Worm (Caenorhabditis elegans) whole organism, young adult: ENCODE measurements around the gene mrps-18A.

Source experiments
- B0336.3 ChIP-seq: fragments of 200-800 bp; sonication (Bioruptor generic); IDR thresholded peaks from 2 replicates; pipeline ENCODE4 v1.3.6; 2022; ENCODE audit warnings: missing genetic modification characterization, missing compliant biosample characterization
- C06A6.2 ChIP-seq: fragments of 200-800 bp; sonication (Bioruptor generic); conservative IDR thresholded peaks from 2 replicates; pipeline ENCODE4 v1.3.6; 2022; ENCODE audit warnings: missing genetic modification characterization, missing compliant biosample characterization
- C17E4.6 ChIP-seq: fragments of 200-800 bp; sonication (Bioruptor generic); IDR thresholded peaks from 2 replicates; pipeline ENCODE4 v1.3.6; 2022; ENCODE audit warnings: missing genetic modification reagents, missing genetic modification characterization, missing compliant biosample characterization
- D2030.7 ChIP-seq: fragments of 200-800 bp; sonication (Bioruptor generic); IDR thresholded peaks from 2 replicates; pipeline ENCODE4 v1.3.6; 2022; ENCODE audit warnings: missing genetic modification reagents, missing genetic modification characterization, missing compliant biosample characterization
- F39B2.1 ChIP-seq: fragments of 200-800 bp; sonication (Bioruptor generic); IDR thresholded peaks from 2 replicates; pipeline ENCODE4 v1.3.6; 2022; ENCODE audit warnings: missing genetic modification reagents, missing genetic modification characterization, missing compliant biosample characterization
- F49E8.2 ChIP-seq: sonication (generic microtip); optimal IDR thresholded peaks from 3 replicates; lab custom pipeline; 2017; ENCODE audit warnings: missing genetic modification characterization, mild to moderate bottlenecking, missing compliant biosample characterization, antibody characterized with exemption, moderate library complexity; ENCODE audit not compliant: insufficient read depth
- F52B5.7 ChIP-seq: sonication (generic microtip); optimal IDR thresholded peaks from 2 replicates; lab custom pipeline; 2016; ENCODE audit warnings: mild to moderate bottlenecking, missing genetic modification characterization, missing compliant biosample characterization
- F57A8.1 ChIP-seq: fragments of 200-800 bp; sonication (Bioruptor generic); optimal IDR thresholded peaks from 2 replicates; lab custom pipeline; 2018; ENCODE audit warnings: mild to moderate bottlenecking, missing genetic modification characterization, moderate library complexity, missing compliant biosample characterization
- F57C9.4 ChIP-seq: sonication (generic microtip); optimal IDR thresholded peaks from 2 replicates; lab custom pipeline; 2017; ENCODE audit warnings: mild to moderate bottlenecking, missing genetic modification characterization, missing compliant biosample characterization
- K11D2.4 ChIP-seq: fragments of 200-800 bp; sonication (Bioruptor generic); IDR thresholded peaks from 2 replicates; pipeline ENCODE4 v1.3.6; 2022; ENCODE audit warnings: missing genetic modification reagents, missing genetic modification characterization, missing compliant biosample characterization
- T07F8.4 ChIP-seq: sonication (generic microtip); optimal IDR thresholded peaks from 2 replicates; lab custom pipeline; 2016; ENCODE audit warnings: mild to moderate bottlenecking, missing genetic modification characterization, moderate library complexity, missing compliant biosample characterization
- Y53F4B.3 ChIP-seq: fragments of 200-800 bp; sonication (Bioruptor generic); IDR thresholded peaks from 2 replicates; pipeline ENCODE4 v1.3.6; 2022; ENCODE audit warnings: missing genetic modification reagents, missing genetic modification characterization, missing compliant biosample characterization
- Y53G8AR.9 ChIP-seq: fragments of 200-800 bp; sonication (Bioruptor generic); conservative IDR thresholded peaks from 2 replicates; pipeline ENCODE4 v1.3.6; 2022; ENCODE audit warnings: missing genetic modification reagents, missing genetic modification characterization, missing compliant biosample characterization
- Y56A3A.18 ChIP-seq: fragments of 200-800 bp; sonication (Bioruptor generic); IDR thresholded peaks from 2 replicates; pipeline ENCODE4 v1.3.6; 2022; ENCODE audit warnings: missing genetic modification reagents, missing genetic modification characterization, missing compliant biosample characterization
- Y67H2A.10 ChIP-seq: fragments of 200-800 bp; sonication (Bioruptor generic); conservative IDR thresholded peaks from 2 replicates; pipeline ENCODE4 v1.3.6; 2022; ENCODE audit warnings: missing genetic modification reagents, missing genetic modification characterization, missing compliant biosample characterization
- Y79H2A.3 ChIP-seq: fragments of 200-800 bp; sonication (Bioruptor generic); conservative IDR thresholded peaks from 2 replicates; pipeline ENCODE4 v1.3.6; 2022; ENCODE audit warnings: missing genetic modification reagents, missing genetic modification characterization, missing compliant biosample characterization
- ZK185.1 ChIP-seq: sonication (generic microtip); optimal IDR thresholded peaks from 2 replicates; lab custom pipeline; 2016; ENCODE audit warnings: mild to moderate bottlenecking, missing genetic modification characterization, missing compliant biosample characterization; ENCODE audit not compliant: poor library complexity, severe bottlenecking
- akir-1 ChIP-seq: fragments of 200-800 bp; sonication (Bioruptor generic); optimal IDR thresholded peaks from 2 replicates; lab custom pipeline; 2018; ENCODE audit warnings: mild to moderate bottlenecking, missing genetic modification characterization, moderate library complexity, missing compliant biosample characterization
- aptf-3 ChIP-seq: fragments of 200-800 bp; sonication (Bioruptor generic); IDR thresholded peaks from 2 replicates; pipeline ENCODE4 v1.3.6; 2022; ENCODE audit warnings: missing genetic modification characterization, missing compliant biosample characterization
- atf-7 ChIP-seq: sonication (generic microtip); optimal IDR thresholded peaks from 2 replicates; lab custom pipeline; 2017; ENCODE audit warnings: mild to moderate bottlenecking, missing genetic modification characterization, missing compliant biosample characterization
- attf-3 ChIP-seq: fragments of 200-800 bp; sonication (Bioruptor generic); conservative IDR thresholded peaks from 2 replicates; pipeline ENCODE4 v1.3.6; 2022; ENCODE audit warnings: missing genetic modification reagents, missing genetic modification characterization, missing compliant biosample characterization
- attf-5 ChIP-seq: fragments of 200-800 bp; sonication (Bioruptor generic); optimal IDR thresholded peaks from 2 replicates; lab custom pipeline; 2018; ENCODE audit warnings: mild to moderate bottlenecking, missing genetic modification characterization, missing compliant biosample characterization
- bed-1 ChIP-seq: fragments of 200-800 bp; sonication (Bioruptor generic); IDR thresholded peaks from 2 replicates; pipeline ENCODE4 v1.3.6; 2022; ENCODE audit warnings: missing genetic modification reagents, missing genetic modification characterization, missing compliant biosample characterization
- ccch-3 ChIP-seq: fragments of 200-800 bp; sonication (Bioruptor generic); optimal IDR thresholded peaks from 2 replicates; lab custom pipeline; 2018; ENCODE audit warnings: mild to moderate bottlenecking, missing genetic modification characterization, missing compliant biosample characterization
- cebp-1 ChIP-seq, 2 experiments: fragments of 200-800 bp in 1 of 2; sonication (Bioruptor generic) in 1 of 2; sonication (generic microtip) in 1 of 2; IDR thresholded peaks in 1 of 2; optimal IDR thresholded peaks in 1 of 2; 2 replicates each; pipeline versions ENCODE4 v1.3.6 to Lab custom; 2017 to 2022; ENCODE audit warnings: missing compliant biosample characterization in 2 of 2, missing genetic modification characterization in 2 of 2, mild to moderate bottlenecking in 1 of 2, missing genetic modification reagents in 1 of 2, moderate library complexity in 1 of 2
- cebp-2 ChIP-seq: fragments of 200-800 bp; sonication (Bioruptor generic); IDR thresholded peaks from 2 replicates; pipeline ENCODE4 v1.3.6; 2022; ENCODE audit warnings: missing genetic modification characterization, missing compliant biosample characterization
- chd-7 ChIP-seq: sonication (generic microtip); optimal IDR thresholded peaks from 2 replicates; lab custom pipeline; 2016; ENCODE audit warnings: mild to moderate bottlenecking, missing genetic modification characterization, moderate library complexity, missing compliant biosample characterization
- die-1 ChIP-seq: sonication (generic microtip); optimal IDR thresholded peaks from 2 replicates; lab custom pipeline; 2016; ENCODE audit warnings: missing genotype, mild to moderate bottlenecking, missing genetic modification characterization, missing compliant biosample characterization
- dox-1 ChIP-seq: fragments of 200-800 bp; sonication (Bioruptor generic); IDR thresholded peaks from 2 replicates; pipeline ENCODE4 v1.3.6; 2022; ENCODE audit warnings: missing genetic modification reagents, missing genetic modification characterization, missing compliant biosample characterization
- efl-1 ChIP-seq: fragments of 150-350 bp; optimal IDR thresholded peaks from 2 replicates; lab custom pipeline; 2014; ENCODE audit warnings: missing biosample characterization, missing genetic modification reagents, missing genetic modification characterization
- egl-44 ChIP-seq: fragments of 200-800 bp; sonication (Bioruptor generic); IDR thresholded peaks from 2 replicates; pipeline ENCODE4 v1.3.6; 2022; ENCODE audit warnings: missing genetic modification reagents, missing genetic modification characterization, missing compliant biosample characterization
- hlh-26 ChIP-seq: fragments of 200-800 bp; sonication (Bioruptor generic); conservative IDR thresholded peaks from 2 replicates; pipeline ENCODE4 v1.3.6; 2022; ENCODE audit warnings: missing genetic modification reagents, missing genetic modification characterization, missing compliant biosample characterization
- hmg-1.2 ChIP-seq: fragments of 200-800 bp; sonication (Bioruptor generic); IDR thresholded peaks from 2 replicates; pipeline ENCODE4 v1.3.6; 2022; ENCODE audit warnings: missing genetic modification reagents, missing genetic modification characterization, missing compliant biosample characterization
- hrde-1 ChIP-seq: sonication (generic microtip); optimal IDR thresholded peaks from 2 replicates; lab custom pipeline; 2016; ENCODE audit warnings: missing genetic modification characterization, mild to moderate bottlenecking, missing compliant biosample characterization, moderate library complexity, missing genotype, missing genetic modification reagents, borderline replicate concordance
- let-526 ChIP-seq: fragments of 200-800 bp; sonication (Bioruptor generic); IDR thresholded peaks from 2 replicates; pipeline ENCODE4 v1.3.6; 2022; ENCODE audit warnings: missing genetic modification reagents, missing genetic modification characterization, missing compliant biosample characterization
- lir-1 ChIP-seq: fragments of 200-800 bp; sonication (Bioruptor generic); conservative IDR thresholded peaks from 2 replicates; pipeline ENCODE4 v1.3.6; 2022; ENCODE audit warnings: missing genetic modification reagents, missing genetic modification characterization, missing compliant biosample characterization
- lsy-27 ChIP-seq: sonication (generic microtip); optimal IDR thresholded peaks from 2 replicates; lab custom pipeline; 2017; ENCODE audit warnings: missing genetic modification characterization, mild to moderate bottlenecking, missing compliant biosample characterization, antibody characterized with exemption, missing genotype, borderline replicate concordance; ENCODE audit not compliant: insufficient read depth
- mes-4 ChIP-seq: sonication (generic microtip); optimal IDR thresholded peaks from 2 replicates; lab custom pipeline; 2016; ENCODE audit warnings: missing genotype, missing genetic modification characterization, missing compliant biosample characterization
- nfya-1 ChIP-seq: sonication (generic microtip); optimal IDR thresholded peaks from 2 replicates; lab custom pipeline; 2017; ENCODE audit warnings: antibody characterized with exemption, missing compliant biosample characterization, missing genetic modification characterization, borderline replicate concordance; ENCODE audit not compliant: insufficient read depth
- nfya-2 ChIP-seq: fragments of 200-800 bp; sonication (Bioruptor generic); IDR thresholded peaks from 2 replicates; pipeline ENCODE4 v1.3.6; 2022; ENCODE audit warnings: missing genetic modification reagents, missing genetic modification characterization, missing compliant biosample characterization
- nhr-179 ChIP-seq: sonication (generic microtip); optimal IDR thresholded peaks from 2 replicates; lab custom pipeline; 2016; ENCODE audit warnings: mild to moderate bottlenecking, missing genetic modification characterization, missing compliant biosample characterization
- nhr-27 ChIP-seq: fragments of 200-800 bp; sonication (Bioruptor generic); optimal IDR thresholded peaks from 2 replicates; lab custom pipeline; 2018; ENCODE audit warnings: mild to moderate bottlenecking, missing genetic modification characterization, moderate library complexity, missing compliant biosample characterization
- pha-4 ChIP-seq: fragments of 150-350 bp; sonication (generic microtip); optimal IDR thresholded peaks from 2 replicates; lab custom pipeline; 2014; ENCODE audit warnings: missing biosample characterization, missing genetic modification reagents, missing genetic modification characterization
- somi-1 ChIP-seq: fragments of 200-800 bp; sonication (Bioruptor generic); optimal IDR thresholded peaks from 2 replicates; lab custom pipeline; 2018; ENCODE audit warnings: mild to moderate bottlenecking, missing genetic modification characterization, missing compliant biosample characterization
- unc-62 ChIP-seq: fragments of 150-350 bp; optimal IDR thresholded peaks from 2 replicates; lab custom pipeline; 2014; ENCODE audit warnings: missing biosample characterization, missing genetic modification reagents, missing genetic modification characterization
- ztf-22 ChIP-seq: fragments of 200-800 bp; sonication (Bioruptor generic); optimal IDR thresholded peaks from 2 replicates; lab custom pipeline; 2018; ENCODE audit warnings: mild to moderate bottlenecking, missing genetic modification characterization, moderate library complexity, missing compliant biosample characterization
- ztf-25 ChIP-seq: fragments of 200-800 bp; sonication (Bioruptor generic); IDR thresholded peaks from 2 replicates; pipeline ENCODE4 v1.3.6; 2022; ENCODE audit warnings: missing genetic modification reagents, missing genetic modification characterization, missing compliant biosample characterization

mrps-18A gene

DNA sequence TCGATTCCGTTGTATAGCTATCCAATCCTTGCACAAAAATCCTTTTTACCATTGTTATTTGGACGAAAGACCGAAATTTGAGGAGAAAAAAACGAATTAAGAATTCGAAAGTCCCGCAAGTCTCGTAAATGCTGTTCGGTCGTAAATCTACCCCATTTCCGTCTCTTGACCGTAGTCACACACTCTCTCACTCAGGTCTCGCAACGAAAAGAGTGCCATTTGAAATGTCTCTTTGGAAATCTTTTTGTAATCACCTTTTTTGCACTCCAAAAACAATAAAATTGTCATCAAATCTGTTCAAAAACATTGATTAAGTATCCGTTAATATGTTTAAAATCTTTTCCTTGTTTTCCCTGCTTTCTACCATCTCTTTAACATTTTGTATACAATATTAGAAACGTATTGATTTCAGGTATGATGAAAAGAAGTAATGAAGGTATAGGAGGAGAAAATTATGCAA lies 26.5 kb upstream of the mrps-18A start, which contains the start of the genes R05D3.8 and rfp-1 (continued):
- no peak for TF ChIP-seq cebp-2 (GFP tag; lab: Robert Waterston, UW)
- no peak for TF ChIP-seq die-1 (tag; lab: Kevin White, UChicago)
- TF ChIP-seq T07F8.4 (tag; lab: Kevin White, UChicago) = no peak
- no peak for TF ChIP-seq ccch-3 (GFP tag; lab: Kevin White, UChicago)
- TF ChIP-seq F57C9.4 (tag; lab: Kevin White, UChicago) = no peak
- no peak for TF ChIP-seq let-526
- no peak for TF ChIP-seq mes-4 (tag; lab: Kevin White, UChicago)
- TF ChIP-seq unc-62 = no peak
- TF ChIP-seq nfya-2 (GFP tag; lab: Robert Waterston, UW) = no peak
- TF ChIP-seq Y79H2A.3 = 0 out of 2 replicates have a peak, but pooled peaks have one; percentile 50
- TF ChIP-seq Y67H2A.10 (GFP tag; lab: Robert Waterston, UW) = no peak
- TF ChIP-seq ztf-25 (GFP tag; lab: Robert Waterston, UW) = no peak
- TF ChIP-seq Y53G8AR.9 (GFP tag; lab: Robert Waterston, UW) = 0 out of 2 replicates have a peak, but pooled peaks have one; percentile 50
- no peak for TF ChIP-seq ztf-22 (GFP tag; lab: Kevin White, UChicago)
- TF ChIP-seq nfya-1 (tag; lab: Kevin White, UChicago) = no peak
- peak; percentile 3 for TF ChIP-seq ZK185.1 (tag; lab: Kevin White, UChicago)
- no peak for TF ChIP-seq Y53F4B.3 (GFP tag; lab: Robert Waterston, UW)
- peak; percentile 71 for TF ChIP-seq attf-5 (GFP tag; lab: Kevin White, UChicago)
- no peak for TF ChIP-seq aptf-3 (GFP tag; lab: Robert Waterston, UW)
- TF ChIP-seq hmg-1.2 (GFP tag; lab: Robert Waterston, UW) = peak; percentile 53; the same call in 1 of the 2 replicates
- TF ChIP-seq F49E8.2 = peak; percentile 29
- TF ChIP-seq F39B2.1 = no peak
- TF ChIP-seq akir-1 (GFP tag; lab: Kevin White, UChicago) = no peak
- TF ChIP-seq Y56A3A.18 (GFP tag; lab: Robert Waterston, UW) = no peak
- no peak for TF ChIP-seq nhr-179 (tag; lab: Kevin White, UChicago)
- TF ChIP-seq pha-4 (tag; lab: Kevin White, UChicago) = no peak
- peak; percentile 68 for TF ChIP-seq attf-3 (GFP tag; lab: Robert Waterston, UW)
- TF ChIP-seq chd-7 = no peak
- no peak for TF ChIP-seq K11D2.4 (GFP tag; lab: Robert Waterston, UW)
- peak; percentile 64 for TF ChIP-seq efl-1 (GFP tag; lab: Kevin White, UChicago)
- TF ChIP-seq nhr-27 (tag; lab: Kevin White, UChicago) = no peak
- 0 out of 2 replicates have a peak, but pooled peaks have one; percentile 32 for TF ChIP-seq B0336.3 (GFP tag; lab: Robert Waterston, UW)
- TF ChIP-seq C06A6.2 = no peak
- TF ChIP-seq bed-1 = no peak
- no peak for TF ChIP-seq atf-7 (tag; lab: Kevin White, UChicago)
- TF ChIP-seq D2030.7 = peak; percentile 61; the same call in 1 of the 2 replicates
- no peak for TF ChIP-seq F52B5.7
- TF ChIP-seq egl-44 (GFP tag; lab: Robert Waterston, UW) = no peak
- TF ChIP-seq lir-1 (GFP tag; lab: Robert Waterston, UW) = no peak; the same call in 1 of the 2 replicates
- no peak for TF ChIP-seq hrde-1
- no peak for TF ChIP-seq F57A8.1
- no peak for TF ChIP-seq hlh-26 (GFP tag; lab: Robert Waterston, UW)
- no peak for TF ChIP-seq cebp-1 (GFP tag; IDR thresholded peaks at IDR 0.05; lab: Robert Waterston, UW)
- peak; percentile 67 for TF ChIP-seq cebp-1 (tag; optimal IDR thresholded peaks at IDR 0.05; lab: Kevin White, UChicago)
- TF ChIP-seq dox-1 (GFP tag; lab: Robert Waterston, UW) = peak; percentile 79
- TF ChIP-seq lsy-27 (tag; lab: Kevin White, UChicago) = no peak
- TF ChIP-seq C17E4.6 (GFP tag; lab: Robert Waterston, UW) = no peak
- TF ChIP-seq somi-1 = no peak
